Fruit fly (Drosophila melanogaster): Measurements from ENCODE around the gene Polr3D.

Polr3D gene

dm6 chr3L:18106021-18106944, 3.1 kb downstream of the Polr3D start, which contains the start of the genes CG13698 and mRpS26 (continued):
- no peak for TF ChIP-seq CG5245 (GFP tag; optimal IDR thresholded peaks at IDR 0.05)
- TF ChIP-seq CG18619 (GFP tag; optimal IDR thresholded peaks at IDR 0.05): peak; percentile 62
- TF ChIP-seq Rfx (GFP tag; IDR thresholded peaks at IDR 0.05): peak; percentile 80
- TF ChIP-seq Myb (GFP tag; optimal IDR thresholded peaks at IDR 0.05): peak; percentile 67
- no peak for TF ChIP-seq Vsx1 (GFP tag; optimal IDR thresholded peaks at IDR 0.05)
- no peak for TF ChIP-seq hbn (GFP tag; IDR thresholded peaks at IDR 0.05; ENCODE audit: partially characterized antibody)
- TF ChIP-seq sens-2 (GFP tag; IDR thresholded peaks at IDR 0.05): no peak
- TF ChIP-seq CG13894 (tag; optimal IDR thresholded peaks at IDR 0.05): peak; percentile 71
- TF ChIP-seq CHES-1-like (GFP tag; optimal IDR thresholded peaks at IDR 0.05): peak; percentile 16
- no peak; the same call in 2 of the 3 replicates for TF ChIP-seq zfh1 (GFP tag; IDR thresholded peaks at IDR 0.05)
- TF ChIP-seq z (GFP tag; IDR thresholded peaks at IDR 0.05): no peak
- peak; percentile 68; the same call in 1 of the 3 replicates for TF ChIP-seq dysf (GFP tag; IDR thresholded peaks at IDR 0.05)
- peak; percentile 24 for TF ChIP-seq CG7928 (GFP tag; optimal IDR thresholded peaks at IDR 0.05)
- no peak for TF ChIP-seq eyg (GFP tag; optimal IDR thresholded peaks at IDR 0.05)
- TF ChIP-seq Mrtf (GFP tag; IDR thresholded peaks at IDR 0.05): peak; percentile 44; the same call in 1 of the 3 replicates
- no peak; the same call in 2 of the 3 replicates for TF ChIP-seq CG11695 (GFP tag; IDR thresholded peaks at IDR 0.05)
- TF ChIP-seq Dll (GFP tag; IDR thresholded peaks at IDR 0.05; ENCODE audit: partially characterized antibody): no peak; the same call in 3 of the 4 replicates
- no peak for TF ChIP-seq ab (GFP tag; optimal IDR thresholded peaks at IDR 0.05)
- peak; percentile 80 for TF ChIP-seq Hmr (GFP tag; optimal IDR thresholded peaks at IDR 0.05)
- peak in 1 of 2 experiments; percentile 40 for TF ChIP-seq Hr78 (GFP tag; optimal IDR thresholded peaks at IDR 0.05)
- TF ChIP-seq nau (GFP tag; optimal IDR thresholded peaks at IDR 0.05): no peak
- TF ChIP-seq insv (GFP tag; optimal IDR thresholded peaks at IDR 0.05): no peak
- TF ChIP-seq CG9876 (GFP tag; optimal IDR thresholded peaks at IDR 0.05): peak; percentile 46
- TF ChIP-seq run (tag; optimal IDR thresholded peaks at IDR 0.05): no peak
- TF ChIP-seq CG1832 (GFP tag; optimal IDR thresholded peaks at IDR 0.05): no peak
- TF ChIP-seq CG5180 (GFP tag; optimal IDR thresholded peaks at IDR 0.05): no peak
- TF ChIP-seq tin (GFP tag; optimal IDR thresholded peaks at IDR 0.05): peak; percentile 70
- TF ChIP-seq CoRest (tag; optimal IDR thresholded peaks at IDR 0.05): peak; percentile 86
- TF ChIP-seq gsb (GFP tag; IDR thresholded peaks at IDR 0.05): no peak
- TF ChIP-seq CG2712 (tag; optimal IDR thresholded peaks at IDR 0.05): peak; percentile 75
- TF ChIP-seq CG3163 (GFP tag; optimal IDR thresholded peaks at IDR 0.05): no peak
- TF ChIP-seq sug (tag; optimal IDR thresholded peaks at IDR 0.05): peak; percentile 83
- no peak for TF ChIP-seq CG2202 (tag; optimal IDR thresholded peaks at IDR 0.05)
- TF ChIP-seq CG11398 (GFP tag; optimal IDR thresholded peaks at IDR 0.05): no peak
- TF ChIP-seq CG6813 (GFP tag; optimal IDR thresholded peaks at IDR 0.05): no peak
- peak; percentile 23 for TF ChIP-seq CG17568 (GFP tag; optimal IDR thresholded peaks at IDR 0.05)
- TF ChIP-seq Elba2 (GFP tag; optimal IDR thresholded peaks at IDR 0.05): no peak
- TF ChIP-seq tup (GFP tag; optimal IDR thresholded peaks at IDR 0.05): no peak
- TF ChIP-seq az2 (GFP tag; optimal IDR thresholded peaks at IDR 0.05): peak; percentile 69
- TF ChIP-seq dpn (GFP tag; optimal IDR thresholded peaks at IDR 0.05): peak; percentile 54 to 80
- TF ChIP-seq CG14441 (GFP tag; IDR thresholded peaks at IDR 0.05): peak; percentile 37
- peak; percentile 66 for TF ChIP-seq PHDP (tag; optimal IDR thresholded peaks at IDR 0.05)
- TF ChIP-seq CG3407 (GFP tag; optimal IDR thresholded peaks at IDR 0.05): peak; percentile 50
- no peak for TF ChIP-seq NC2α (GFP tag; optimal IDR thresholded peaks at IDR 0.05)
- peak; percentile 60 for TF ChIP-seq CG3995 (GFP tag; optimal IDR thresholded peaks at IDR 0.05)
- TF ChIP-seq CkIIα-i1 (GFP tag; IDR thresholded peaks at IDR 0.05): no peak
- no peak for TF ChIP-seq Oaz (GFP tag; IDR thresholded peaks at IDR 0.05)
- peak; percentile 28; the same call in 1 of the 2 replicates for TF ChIP-seq CG17328 (GFP tag; IDR thresholded peaks at IDR 0.05)
